Fruit fly (Drosophila melanogaster): Measurements from ENCODE around the gene Nepl19.

The Nepl19 gene

DNA sequence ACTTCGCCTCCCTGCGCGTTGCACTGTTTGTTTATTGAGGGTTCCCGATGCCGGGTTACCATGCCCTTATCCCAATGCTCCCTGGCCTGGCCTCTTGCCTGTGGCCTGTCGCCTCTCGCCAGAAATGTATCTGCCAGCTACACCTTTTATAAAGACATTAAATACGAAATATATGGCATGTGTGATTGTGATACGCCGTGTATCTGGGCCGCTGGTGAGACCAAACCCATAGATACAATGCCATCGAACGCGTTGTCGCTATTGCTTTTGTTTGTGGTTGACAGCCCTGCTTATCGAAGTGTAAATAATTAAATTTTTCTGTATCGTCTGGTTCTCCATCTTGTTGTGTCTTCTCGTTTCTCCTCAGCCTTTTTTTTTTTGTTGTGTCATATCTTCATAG, 19.3 kb downstream of the Nepl19 start:
- TF ChIP-seq insv (optimal IDR thresholded peaks at IDR 0.05), result no peak
- TF ChIP-seq ttk (optimal IDR thresholded peaks at IDR 0.05), result no peak
- TF ChIP-seq h (optimal IDR thresholded peaks at IDR 0.05), result no peak
- TF ChIP-seq Myc (optimal IDR thresholded peaks at IDR 0.05), result no peak
- TF ChIP-seq Sin3A (optimal IDR thresholded peaks at IDR 0.05), result no peak
- no peak for TF ChIP-seq psq (optimal IDR thresholded peaks at IDR 0.05)

DNA sequence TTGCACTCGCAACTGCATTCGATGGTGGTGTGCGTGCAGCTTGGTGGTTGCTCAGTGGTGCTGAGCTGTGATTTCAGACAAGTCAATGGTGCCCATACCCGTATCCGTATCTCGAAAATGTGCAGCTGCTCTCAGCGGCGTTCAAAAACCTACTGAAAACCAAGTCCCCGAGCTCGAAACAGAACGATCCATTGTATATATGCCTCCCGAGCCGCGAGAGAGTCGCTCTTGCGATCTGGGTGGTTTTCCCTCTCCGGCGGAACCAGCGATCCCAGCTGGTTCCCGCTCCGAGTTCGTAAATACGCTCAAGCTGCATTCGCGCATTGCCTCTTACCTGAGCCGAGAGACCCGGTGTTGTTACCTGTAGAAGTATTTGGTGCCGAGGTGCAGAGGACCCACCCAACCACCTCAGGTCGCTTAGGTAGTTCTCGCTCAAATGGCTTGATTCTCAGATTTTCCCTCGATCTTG, 20.8 kb downstream of the Nepl19 start, which contains the start of gene Inx3:
Inx3 (minus strand) TSS at position 440 of the 469 bp plus-strand sequence.
- TF ChIP-seq psq (optimal IDR thresholded peaks at IDR 0.05), result no peak
- TF ChIP-seq insv (optimal IDR thresholded peaks at IDR 0.05), result no peak
- no peak for TF ChIP-seq Sin3A (optimal IDR thresholded peaks at IDR 0.05)
- no peak for TF ChIP-seq Myc (optimal IDR thresholded peaks at IDR 0.05)
- TF ChIP-seq ttk (optimal IDR thresholded peaks at IDR 0.05), result no peak
- TF ChIP-seq h (optimal IDR thresholded peaks at IDR 0.05), result no peak

DNA sequence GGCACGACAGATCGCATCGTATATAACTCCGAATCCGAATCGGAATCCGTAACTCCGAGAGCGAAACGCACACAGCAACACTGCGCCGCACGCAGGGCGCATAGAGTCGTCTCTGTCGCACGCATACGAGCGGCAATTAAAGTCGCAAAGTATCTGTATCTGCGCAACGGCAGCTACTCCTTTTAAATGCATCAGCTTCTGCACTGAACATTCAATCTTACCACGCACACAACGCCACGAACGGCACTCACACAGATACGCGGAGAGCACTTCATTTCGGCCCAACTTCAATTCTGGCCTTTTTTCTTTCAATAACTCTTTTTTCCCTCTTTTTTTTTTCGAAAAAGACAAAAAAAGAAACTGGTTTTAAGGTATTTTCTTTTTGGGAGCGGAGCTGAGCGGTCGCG, 21.7 kb downstream of the Nepl19 start:
- TF ChIP-seq insv (optimal IDR thresholded peaks at IDR 0.05) (no peak), Myc (optimal IDR thresholded peaks at IDR 0.05) (no peak), h (optimal IDR thresholded peaks at IDR 0.05) (no peak), psq (optimal IDR thresholded peaks at IDR 0.05) (no peak), ttk (optimal IDR thresholded peaks at IDR 0.05) (no peak)

DNA sequence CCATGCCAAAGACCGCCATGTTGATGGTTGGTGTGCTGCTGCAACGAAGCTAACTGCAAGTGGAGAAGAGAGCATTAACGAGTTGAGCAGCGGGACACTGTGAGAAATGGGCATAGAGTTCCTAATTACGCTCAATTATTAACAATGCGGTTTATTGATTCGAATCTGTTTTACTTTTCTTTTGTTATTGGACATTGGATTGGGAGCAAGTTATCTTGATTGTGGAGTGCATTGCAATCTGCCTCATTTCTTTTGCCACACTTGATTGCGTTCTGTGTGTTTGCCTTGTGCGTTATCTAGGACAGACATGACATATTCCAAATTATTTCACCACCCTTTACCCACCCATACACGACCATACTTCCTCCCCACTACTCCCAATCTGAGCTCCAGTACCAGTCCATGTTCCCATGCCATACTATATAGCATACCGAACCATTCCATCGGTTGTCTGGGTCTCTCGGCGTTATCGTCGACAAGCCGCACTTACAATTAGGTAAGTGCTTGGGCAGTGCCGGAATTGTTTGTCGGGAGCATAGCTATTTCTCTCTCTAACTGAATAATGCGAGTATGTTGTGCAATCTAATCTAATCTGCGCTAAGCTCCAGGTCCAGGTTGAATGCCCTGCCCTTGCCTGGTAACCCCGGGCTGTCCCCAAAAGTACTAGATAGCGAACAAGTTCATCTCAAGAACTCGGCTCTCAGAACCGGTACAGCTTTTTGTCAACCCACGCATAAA, 22.5 kb downstream of the Nepl19 start:
- TF ChIP-seq ttk (optimal IDR thresholded peaks at IDR 0.05) (no peak), Myc (optimal IDR thresholded peaks at IDR 0.05) (no peak)

DNA sequence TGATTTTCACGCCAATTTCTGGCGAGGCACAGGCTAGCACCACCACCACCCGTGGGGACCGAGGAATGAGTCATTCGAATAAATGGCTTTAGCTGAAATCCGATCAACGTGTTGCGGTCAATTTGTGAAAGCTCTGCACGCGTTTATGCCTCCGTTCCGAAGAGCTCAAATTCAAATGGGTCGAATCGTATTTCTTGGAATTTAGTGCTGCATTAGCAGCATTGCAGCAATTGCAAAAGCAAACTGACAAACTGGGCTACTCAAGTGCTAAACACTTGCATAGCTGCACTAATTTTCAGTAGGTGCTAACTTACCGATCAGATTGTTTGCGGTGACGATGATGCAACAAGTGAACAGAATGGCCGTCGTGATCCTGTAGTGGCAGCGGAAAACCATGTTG, 23.1 kb downstream of the Nepl19 start:
- no peak for TF ChIP-seq Myc (optimal IDR thresholded peaks at IDR 0.05)
- no peak for TF ChIP-seq psq (optimal IDR thresholded peaks at IDR 0.05)
- no peak for TF ChIP-seq ttk (optimal IDR thresholded peaks at IDR 0.05)
- TF ChIP-seq insv (optimal IDR thresholded peaks at IDR 0.05), result no peak
- no peak for TF ChIP-seq h (optimal IDR thresholded peaks at IDR 0.05)
- no peak for TF ChIP-seq Sin3A (optimal IDR thresholded peaks at IDR 0.05)

DNA sequence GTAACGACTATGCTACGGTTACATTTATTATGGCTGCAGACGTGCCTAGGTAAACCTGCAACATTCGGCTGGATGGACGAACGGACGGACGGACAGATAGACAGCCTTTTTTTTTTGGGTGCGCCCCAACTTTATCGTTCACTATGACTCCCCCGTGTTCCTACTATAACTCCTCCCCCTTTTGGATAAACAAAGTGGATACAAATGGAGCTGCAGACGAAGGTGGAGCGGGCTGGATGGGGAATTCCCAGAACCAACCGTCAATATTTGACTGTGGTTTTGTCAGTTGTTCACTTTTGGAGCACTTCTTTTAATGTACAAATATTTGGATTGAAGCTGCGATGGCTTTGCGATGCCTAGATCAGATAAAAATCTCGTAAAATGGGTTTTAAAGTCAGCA, 23.8 kb downstream of the Nepl19 start:
- no peak for TF ChIP-seq psq (optimal IDR thresholded peaks at IDR 0.05)
- TF ChIP-seq h (optimal IDR thresholded peaks at IDR 0.05), result no peak
- no peak for TF ChIP-seq insv (optimal IDR thresholded peaks at IDR 0.05)
- TF ChIP-seq Myc (optimal IDR thresholded peaks at IDR 0.05), result no peak
- TF ChIP-seq Sin3A (optimal IDR thresholded peaks at IDR 0.05), result no peak
- TF ChIP-seq ttk (optimal IDR thresholded peaks at IDR 0.05), result no peak

DNA sequence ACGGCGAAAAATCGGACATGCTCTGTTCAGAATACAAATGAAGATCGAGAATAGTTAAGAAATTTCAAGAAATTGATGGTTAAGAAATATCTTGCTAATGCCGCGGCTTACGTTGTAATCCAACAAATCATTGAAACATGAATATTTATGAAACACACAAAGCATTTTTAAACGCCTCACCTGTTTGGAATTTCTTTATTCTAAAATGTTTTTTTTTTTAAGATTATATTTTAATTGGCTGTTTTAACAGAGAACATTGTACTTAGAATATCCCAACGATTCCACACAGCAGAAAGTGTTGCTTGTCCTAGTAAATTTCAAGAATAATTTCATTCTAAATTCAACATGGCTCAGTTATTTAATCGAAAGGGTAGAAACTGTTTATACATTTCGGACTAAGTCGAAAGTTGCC, 27.9 kb downstream of the Nepl19 start:
- no peak for TF ChIP-seq Sin3A (optimal IDR thresholded peaks at IDR 0.05)
- no peak for TF ChIP-seq insv (optimal IDR thresholded peaks at IDR 0.05)
- TF ChIP-seq psq (optimal IDR thresholded peaks at IDR 0.05), result no peak
- no peak for TF ChIP-seq ttk (optimal IDR thresholded peaks at IDR 0.05)
- TF ChIP-seq h (optimal IDR thresholded peaks at IDR 0.05), result no peak
- no peak for TF ChIP-seq Myc (optimal IDR thresholded peaks at IDR 0.05)

DNA sequence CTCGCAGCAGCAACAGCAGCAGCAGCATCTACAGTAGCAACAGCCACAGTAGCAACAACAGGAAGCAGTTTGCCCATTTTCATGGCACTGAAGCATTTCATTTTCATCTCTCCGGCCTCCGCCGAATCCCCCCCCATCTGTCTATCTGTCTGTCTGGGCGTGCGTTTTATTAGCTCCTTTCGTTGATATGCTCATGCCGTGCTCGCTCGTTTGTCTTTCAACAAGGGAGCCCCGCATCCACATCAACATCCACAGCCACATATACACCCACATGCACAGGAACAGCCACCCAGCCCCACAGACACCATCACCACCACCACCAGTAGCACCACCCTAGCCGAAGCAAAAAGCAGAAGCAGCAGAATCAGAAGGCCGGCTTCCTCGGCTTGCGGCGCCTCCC, 28.4 kb downstream of the Nepl19 start:
- TF ChIP-seq insv (optimal IDR thresholded peaks at IDR 0.05) (no peak), psq (optimal IDR thresholded peaks at IDR 0.05) (no peak), Sin3A (optimal IDR thresholded peaks at IDR 0.05) (no peak), ttk (optimal IDR thresholded peaks at IDR 0.05) (no peak), h (optimal IDR thresholded peaks at IDR 0.05) (no peak), Myc (optimal IDR thresholded peaks at IDR 0.05) (no peak)

DNA sequence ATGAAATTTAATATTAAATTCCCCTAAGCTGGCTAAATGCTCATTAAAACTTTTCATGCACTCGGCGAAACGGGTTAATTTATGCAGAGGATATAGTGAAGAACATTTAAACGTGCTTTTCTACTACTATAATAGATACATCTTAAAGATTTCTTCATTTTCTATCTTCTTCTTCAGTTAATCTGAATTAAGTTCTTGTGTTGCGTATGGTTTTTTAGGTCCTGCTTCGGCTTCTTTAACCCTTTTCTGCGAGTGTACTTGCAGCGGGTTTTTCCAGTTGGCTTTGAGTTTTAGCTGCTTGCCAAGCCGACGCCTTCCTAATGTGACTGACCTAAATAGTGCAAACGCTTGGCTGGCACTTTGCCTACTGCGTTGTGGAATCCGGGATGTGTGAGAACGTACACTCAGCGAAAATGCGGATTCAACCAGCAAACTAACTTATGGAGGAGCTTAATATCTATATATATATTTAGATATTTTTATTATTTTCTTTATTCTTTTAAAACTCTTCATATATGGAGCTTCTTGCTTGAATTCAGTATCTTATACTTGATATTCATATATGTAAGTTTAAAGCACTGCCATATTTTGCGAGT, 29.2 kb downstream of the Nepl19 start:
- TF ChIP-seq h (optimal IDR thresholded peaks at IDR 0.05) (no peak), Myc (optimal IDR thresholded peaks at IDR 0.05) (no peak), Sin3A (optimal IDR thresholded peaks at IDR 0.05) (no peak), ttk (optimal IDR thresholded peaks at IDR 0.05) (no peak), psq (optimal IDR thresholded peaks at IDR 0.05) (no peak), insv (optimal IDR thresholded peaks at IDR 0.05) (no peak)

DNA sequence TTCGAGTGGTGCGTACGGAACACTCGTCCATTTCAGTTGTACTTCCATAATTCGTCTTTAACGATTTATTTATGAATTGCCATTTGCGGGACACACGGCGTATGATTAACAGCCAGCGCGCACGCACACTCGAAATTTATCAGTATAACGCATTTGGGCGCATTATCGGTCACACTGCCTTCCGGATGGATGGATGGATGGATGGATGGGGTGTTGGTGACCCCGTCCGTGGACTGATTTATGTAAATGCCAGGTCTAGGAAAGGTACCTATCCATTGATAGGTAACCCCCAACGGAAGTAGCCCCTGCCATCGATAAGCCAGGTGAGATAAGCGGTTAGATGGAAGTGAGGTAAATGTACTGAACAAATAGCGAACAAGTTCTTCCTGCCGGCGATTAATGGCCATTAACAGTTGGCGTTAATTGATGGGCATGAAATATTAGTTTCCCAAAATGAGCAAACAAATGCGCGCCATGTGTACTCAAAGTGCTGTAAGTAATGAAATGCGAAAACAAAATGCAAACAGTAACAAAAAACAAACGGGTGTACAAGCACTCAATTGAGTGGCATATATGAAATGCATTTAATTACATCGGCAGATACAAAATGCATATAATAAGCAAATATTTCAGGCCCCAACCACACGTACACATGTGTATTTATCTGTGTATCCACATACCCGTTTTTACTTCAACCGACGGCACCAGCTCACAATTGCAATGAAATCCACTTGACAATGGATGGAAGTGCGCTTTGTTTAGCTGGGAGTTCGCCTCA, 31.0 kb downstream of the Nepl19 start:
- TF ChIP-seq insv (optimal IDR thresholded peaks at IDR 0.05) (no peak), ttk (optimal IDR thresholded peaks at IDR 0.05) (no peak), Sin3A (optimal IDR thresholded peaks at IDR 0.05) (no peak), psq (optimal IDR thresholded peaks at IDR 0.05) (no peak)

DNA sequence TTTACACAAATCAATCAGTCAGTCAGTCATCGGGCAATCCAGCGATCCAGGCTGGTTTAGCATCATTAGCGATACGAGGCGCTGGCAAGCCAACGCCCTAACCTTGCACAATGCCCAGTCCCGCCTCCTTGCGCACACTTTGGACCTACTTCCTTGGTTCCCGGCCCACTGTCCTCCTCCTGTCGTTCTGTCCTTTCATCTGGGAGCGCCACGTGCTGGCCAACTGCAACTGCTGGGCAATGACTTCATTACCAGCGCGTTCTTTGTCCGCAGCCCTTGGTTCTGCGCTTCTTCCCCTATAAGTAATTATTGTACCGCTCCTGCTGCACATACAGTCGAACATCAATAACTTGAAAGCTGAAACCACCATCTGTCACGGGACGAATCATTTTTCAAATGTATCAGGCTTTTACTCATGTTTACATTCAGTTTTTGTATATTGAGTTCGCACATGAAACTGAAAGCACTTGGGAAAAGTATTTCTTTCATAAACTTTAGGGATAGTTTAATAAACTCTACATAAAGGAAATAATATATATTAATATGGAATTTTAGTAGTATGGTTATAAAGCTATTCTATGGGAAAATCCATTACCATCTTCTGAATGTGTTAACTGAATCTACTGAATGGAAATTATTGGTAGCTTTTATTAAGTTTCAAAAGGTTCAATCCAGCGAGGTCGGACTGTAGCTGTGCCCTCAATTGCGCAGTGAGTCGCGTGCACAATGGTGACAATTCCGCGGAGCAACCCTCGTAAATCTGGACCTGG, 32.2 kb downstream of the Nepl19 start:
- TF ChIP-seq h (optimal IDR thresholded peaks at IDR 0.05), result no peak
- no peak for TF ChIP-seq psq (optimal IDR thresholded peaks at IDR 0.05)
- TF ChIP-seq ttk (optimal IDR thresholded peaks at IDR 0.05), result no peak
- TF ChIP-seq insv (optimal IDR thresholded peaks at IDR 0.05), result no peak
- TF ChIP-seq Myc (optimal IDR thresholded peaks at IDR 0.05), result no peak
- no peak for TF ChIP-seq Sin3A (optimal IDR thresholded peaks at IDR 0.05)
